Worm (Caenorhabditis elegans): ENCODE results near the gene ttll-9.
A peak's percentile ranks its signal among the peaks of the same experiment; 100 is the strongest.

ce11 chrV:20909761-20910160 is 506 bp upstream of the ttll-9 start:
- TF ChIP-seq fos-1 (tag; optimal IDR thresholded peaks at IDR 0.05) (no peak), elt-2 (tag; optimal IDR thresholded peaks at IDR 0.05) (peak; percentile 54), aly-2 (tag; optimal IDR thresholded peaks at IDR 0.05) (no peak), zag-1 (tag; optimal IDR thresholded peaks at IDR 0.05) (no peak), nhr-77 (tag; optimal IDR thresholded peaks at IDR 0.05) (no peak), unc-62 (GFP tag; optimal IDR thresholded peaks at IDR 0.05) (no peak), skn-1 (tag; optimal IDR thresholded peaks at IDR 0.05) (no peak), daf-12 (tag; optimal IDR thresholded peaks at IDR 0.05) (no peak), nhr-12 (tag; optimal IDR thresholded peaks at IDR 0.05) (no peak), nfya-1 (tag; optimal IDR thresholded peaks at IDR 0.05; ENCODE audit: insufficient read depth) (no peak), pqm-1 (tag; optimal IDR thresholded peaks at IDR 0.05) (no peak), snpc-4 (tag; optimal IDR thresholded peaks at IDR 0.05) (no peak), nhr-11 (tag; optimal IDR thresholded peaks at IDR 0.05) (no peak)
